Worm (Caenorhabditis elegans) whole organism, L1 larva: ENCODE results near the gene ZC168.2.
"Not testable (repeated sequence)": the region's sequence is repeated elsewhere in the genome, so short reads cannot be mapped to it uniquely, and the experiment has no call there.

Source experiments
- C04F5.9 ChIP-seq: sonication (generic microtip); optimal IDR thresholded peaks from 2 replicates; lab custom pipeline; 2016; ENCODE audit warnings: missing genetic modification characterization, missing compliant biosample characterization
- F16B12.6 ChIP-seq: fragments of 150-350 bp; optimal IDR thresholded peaks from 2 replicates; lab custom pipeline; 2014; ENCODE audit warnings: missing biosample characterization, missing genetic modification characterization
- Y116A8C.19 ChIP-seq: sonication (generic microtip); optimal IDR thresholded peaks from 2 replicates; lab custom pipeline; 2016; ENCODE audit warnings: missing compliant biosample characterization, missing genetic modification characterization, borderline replicate concordance
- alr-1 ChIP-seq: fragments of 200-800 bp; sonication (Bioruptor generic); optimal IDR thresholded peaks from 2 replicates; lab custom pipeline; 2018; ENCODE audit warnings: borderline replicate concordance, mild to moderate bottlenecking, missing genetic modification characterization, missing compliant biosample characterization
- ceh-88 ChIP-seq: fragments of 200-800 bp; sonication (Bioruptor generic); IDR thresholded peaks from 2 replicates; pipeline ENCODE4 v1.3.6; 2022; ENCODE audit warnings: missing genetic modification characterization, missing compliant biosample characterization
- ceh-90 ChIP-seq: sonication (generic microtip); optimal IDR thresholded peaks from 2 replicates; lab custom pipeline; 2016; ENCODE audit warnings: missing genetic modification characterization, missing compliant biosample characterization
- dpl-1 ChIP-seq, 3 experiments: fragments of 150-350 bp in 2 of 3; sonication (generic microtip) in 1 of 3; optimal IDR thresholded peaks; 2 replicates each; lab custom pipeline; 2014 to 2017; ENCODE audit warnings: missing biosample characterization in 3 of 3, missing genetic modification characterization in 3 of 3, missing genetic modification reagents in 3 of 3
- efl-1 ChIP-seq, 4 experiments: fragments of 150-350 bp; optimal IDR thresholded peaks in 3 of 4; peaks in 1 of 4; 1 replicate in 1 of 4; 2 replicates in 3 of 4; lab custom pipeline; 2014; ENCODE audit warnings: missing biosample characterization in 2 of 4, missing genetic modification characterization in 2 of 4, missing genetic modification reagents in 2 of 4
- egl-27 ChIP-seq, 2 experiments: fragments of 150-350 bp in 1 of 2; sonication (generic microtip); optimal IDR thresholded peaks; 3 replicates each; lab custom pipeline; 2017 to 2018; ENCODE audit warnings: missing biosample characterization in 2 of 2, missing genetic modification characterization in 2 of 2, missing genetic modification reagents in 2 of 2
- ets-5 ChIP-seq: fragments of 200-800 bp; sonication (Bioruptor generic); IDR thresholded peaks from 2 replicates; pipeline ENCODE4 v1.3.6; 2022; ENCODE audit warnings: missing genetic modification characterization, missing compliant biosample characterization
- fkh-8 ChIP-seq: sonication (generic microtip); optimal IDR thresholded peaks from 2 replicates; lab custom pipeline; 2016; ENCODE audit warnings: mild to moderate bottlenecking, missing genetic modification characterization, missing compliant biosample characterization
- fos-1 ChIP-seq: fragments of 150-350 bp; optimal IDR thresholded peaks from 2 replicates; lab custom pipeline; 2014; ENCODE audit warnings: missing biosample characterization, missing genetic modification characterization
- lin-13 ChIP-seq: fragments of 150-350 bp; optimal IDR thresholded peaks from 2 replicates; lab custom pipeline; 2014; ENCODE audit warnings: missing biosample characterization, missing genetic modification reagents, missing genetic modification characterization
- lin-14 ChIP-seq: fragments of 200-800 bp; sonication (Bioruptor generic); optimal IDR thresholded peaks from 2 replicates; lab custom pipeline; 2018; ENCODE audit warnings: mild to moderate bottlenecking, missing genetic modification characterization, moderate library complexity, missing compliant biosample characterization
- lin-15B ChIP-seq: fragments of 150-350 bp; sonication (generic microtip); optimal IDR thresholded peaks from 3 replicates; lab custom pipeline; 2014; ENCODE audit warnings: missing biosample characterization, missing genetic modification characterization
- lin-39 ChIP-seq: fragments of 150-350 bp; optimal IDR thresholded peaks from 2 replicates; lab custom pipeline; 2014; ENCODE audit warnings: missing biosample characterization, missing genetic modification reagents, missing genetic modification characterization
- lir-3 ChIP-seq: sonication (generic microtip); optimal IDR thresholded peaks from 2 replicates; lab custom pipeline; 2016; ENCODE audit warnings: mild to moderate bottlenecking, missing genetic modification characterization, moderate library complexity, missing compliant biosample characterization; ENCODE audit not compliant: poor library complexity
- lsy-2 ChIP-seq, 2 experiments: fragments of 150-350 bp; optimal IDR thresholded peaks; 2 replicates each; lab custom pipeline; 2014; ENCODE audit warnings: missing biosample characterization in 2 of 2, missing genetic modification characterization in 2 of 2
- mab-9 ChIP-seq: fragments of 200-800 bp; sonication (Bioruptor generic); IDR thresholded peaks from 2 replicates; pipeline ENCODE4 v1.3.6; 2022; ENCODE audit warnings: missing genetic modification reagents, missing genetic modification characterization, missing compliant biosample characterization
- mdl-1 ChIP-seq, 2 experiments: fragments of 150-350 bp; optimal IDR thresholded peaks; 2 replicates each; lab custom pipeline; 2014 to 2017; ENCODE audit warnings: missing biosample characterization in 2 of 2, missing genetic modification characterization in 2 of 2, inconsistent platforms in 1 of 2
- nhr-28 ChIP-seq: fragments of 150-350 bp; optimal IDR thresholded peaks from 2 replicates; lab custom pipeline; 2014; ENCODE audit warnings: missing biosample characterization, missing genetic modification characterization
- nhr-47 ChIP-seq: sonication (generic microtip); optimal IDR thresholded peaks from 2 replicates; lab custom pipeline; 2016; ENCODE audit warnings: mild to moderate bottlenecking, missing genetic modification characterization, moderate library complexity, missing compliant biosample characterization
- nhr-71 ChIP-seq: sonication (generic microtip); optimal IDR thresholded peaks from 2 replicates; lab custom pipeline; 2016; ENCODE audit warnings: mild to moderate bottlenecking, missing genetic modification characterization, moderate library complexity, missing compliant biosample characterization
- pag-3 ChIP-seq: sonication (generic microtip); optimal IDR thresholded peaks from 2 replicates; lab custom pipeline; 2017; ENCODE audit warnings: missing genetic modification characterization, mild to moderate bottlenecking, missing compliant biosample characterization, antibody characterized with exemption, borderline replicate concordance; ENCODE audit not compliant: insufficient read depth
- pax-3 ChIP-seq: fragments of 200-800 bp; sonication (Bioruptor generic); optimal IDR thresholded peaks from 2 replicates; lab custom pipeline; 2018; ENCODE audit warnings: mild to moderate bottlenecking, missing genetic modification characterization, moderate library complexity, missing compliant biosample characterization
- rnt-1 ChIP-seq: sonication (generic microtip); optimal IDR thresholded peaks from 2 replicates; lab custom pipeline; 2016; ENCODE audit warnings: mild to moderate bottlenecking, missing genetic modification characterization, moderate library complexity, missing compliant biosample characterization
- skn-1 ChIP-seq: fragments of 150-350 bp; optimal IDR thresholded peaks from 2 replicates; lab custom pipeline; 2014; ENCODE audit warnings: missing biosample characterization, missing genetic modification characterization
- sox-4 ChIP-seq: sonication (generic microtip); optimal IDR thresholded peaks from 2 replicates; lab custom pipeline; 2016; ENCODE audit warnings: missing genetic modification characterization, missing compliant biosample characterization
- sup-37 ChIP-seq: fragments of 200-800 bp; sonication (Bioruptor generic); optimal IDR thresholded peaks from 2 replicates; lab custom pipeline; 2018; ENCODE audit warnings: mild to moderate bottlenecking, missing genetic modification characterization, missing compliant biosample characterization
- swsn-7 ChIP-seq: sonication (generic microtip); optimal IDR thresholded peaks from 2 replicates; lab custom pipeline; 2016; ENCODE audit warnings: missing genetic modification characterization, missing compliant biosample characterization
- tbx-2 ChIP-seq: sonication (generic microtip); optimal IDR thresholded peaks from 2 replicates; lab custom pipeline; 2016; ENCODE audit warnings: missing genetic modification characterization, missing compliant biosample characterization
- tlp-1 ChIP-seq: fragments of 150-350 bp; optimal IDR thresholded peaks from 2 replicates; lab custom pipeline; 2014; ENCODE audit warnings: missing biosample characterization, missing genetic modification characterization
- unc-30 ChIP-seq: sonication (generic microtip); optimal IDR thresholded peaks from 2 replicates; lab custom pipeline; 2017; ENCODE audit warnings: missing biosample characterization, missing genetic modification characterization
- unc-98 ChIP-seq: fragments of 200-800 bp; sonication (Bioruptor generic); IDR thresholded peaks from 2 replicates; pipeline ENCODE4 v1.3.6; 2022; ENCODE audit warnings: missing genetic modification characterization, missing compliant biosample characterization
- vab-15 ChIP-seq: sonication (generic microtip); optimal IDR thresholded peaks from 2 replicates; lab custom pipeline; 2017; ENCODE audit warnings: missing genotype, mild to moderate bottlenecking, missing genetic modification characterization, missing compliant biosample characterization

The ZC168.2 gene

DNA sequence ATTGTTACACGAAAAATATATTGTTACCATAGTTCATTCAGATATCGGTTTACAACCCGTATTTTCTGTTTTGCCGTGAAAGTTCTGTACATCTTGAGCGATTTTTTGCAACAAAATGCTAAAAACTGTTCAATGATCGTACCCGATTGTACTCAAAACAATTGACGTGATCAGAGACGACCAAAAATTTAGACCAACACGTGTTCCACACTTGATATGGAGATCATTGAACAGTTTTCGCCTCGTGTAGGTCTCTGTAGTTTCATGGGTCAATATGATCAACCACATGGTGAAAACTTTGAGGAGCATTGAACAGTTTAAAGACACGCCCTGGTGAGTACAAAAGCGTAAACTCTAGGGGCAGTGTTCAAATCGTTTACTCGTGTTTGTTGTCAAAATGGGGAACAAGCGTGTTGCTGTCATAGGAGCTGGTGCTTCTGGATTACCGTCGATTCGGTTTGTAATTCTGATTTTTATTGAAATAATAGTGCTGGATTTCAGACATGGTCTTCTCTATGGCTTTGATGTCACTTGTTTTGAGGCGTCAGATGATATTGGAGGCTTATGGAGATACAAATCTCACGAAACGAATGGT, 45.6 kb upstream of the ZC168.2 start, which contains the start of gene fmo-2 (continued):
- TF ChIP-seq ets-5 (GFP tag; lab: Robert Waterston, UW) = no peak

ce11 chrIV:10685758-10686157, 42.1 kb upstream of the ZC168.2 start, which contains the start of the genes K08C7.6 and R102.1:
Gene K08C7.6, minus strand, starts transcription at chrIV:10685858.
Gene R102.1, plus strand, starts transcription at chrIV:10686048.
- TF ChIP-seq lin-14 (GFP tag; lab: Kevin White, UChicago) = peak; percentile 64
- no peak for TF ChIP-seq egl-27 (tag; optimal IDR thresholded peaks at IDR 0.05; lab: Kevin White, UChicago)
- TF ChIP-seq, all 84 proteins: peak for 1

- TF ChIP-seq swsn-7; Y116A8C.19 (tag; lab: Kevin White, UChicago); nhr-71: not testable (repeated sequence)
Observed at ce11 chrIV:10687307-10687706, 40.5 kb upstream of the ZC168.2 start, which contains the start of gene R102.2. Gene R102.2, plus strand, starts transcription at chrIV:10687607.

DNA sequence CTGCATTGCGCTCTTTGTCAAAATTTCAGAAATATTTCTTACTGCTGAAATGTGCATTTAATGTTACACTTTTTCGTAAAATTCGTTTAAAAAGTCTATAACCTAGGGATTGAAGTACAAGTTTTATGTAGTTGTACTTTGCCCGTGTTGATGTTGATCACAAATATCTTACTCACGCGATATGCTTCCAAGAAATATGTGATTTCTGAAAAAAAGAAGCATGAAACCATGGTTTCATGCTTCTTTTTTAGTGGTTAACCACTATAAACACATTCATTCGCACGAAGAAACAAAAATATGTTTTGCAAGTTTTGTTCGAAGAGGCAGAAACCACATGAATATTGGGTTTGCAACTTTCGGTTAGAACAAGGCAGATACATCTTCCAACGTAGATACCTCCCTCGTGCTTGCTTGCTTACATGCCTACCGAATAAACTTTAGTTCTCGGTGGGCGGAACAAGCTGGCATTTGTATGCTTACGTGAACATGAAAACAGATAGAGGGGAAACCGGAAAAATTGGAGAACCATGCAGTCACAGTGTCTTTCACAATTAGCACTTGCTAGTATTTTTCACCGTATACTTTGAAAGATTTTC, 38.8 kb upstream of the ZC168.2 start, which contains the start of gene R102.3:
Gene R102.3, plus strand, starts transcription at position 546 of the 596 bp plus-strand sequence.
- TF ChIP-seq nhr-71 (peak; percentile 59), lin-13 (GFP tag; lab: Kevin White, UChicago) (no peak), nhr-47 (tag; lab: Kevin White, UChicago) (peak; percentile 41), C04F5.9 (no peak), lsy-2 (tag; optimal IDR thresholded peaks at IDR 0.05; lab: Kevin White, UChicago) (no peak), sox-4 (tag; lab: Kevin White, UChicago) (peak; percentile 22), fos-1 (tag; lab: Kevin White, UChicago) (no peak), ceh-88 (GFP tag; lab: Robert Waterston, UW) (no peak), ceh-90 (tag; lab: Kevin White, UChicago) (no peak), dpl-1 (GFP tag; optimal IDR thresholded peaks at IDR 0.05; lab: Kevin White, UChicago) (no peak), sup-37 (GFP tag; lab: Kevin White, UChicago) (no peak), tbx-2 (tag; lab: Kevin White, UChicago) (no peak), fkh-8 (tag; lab: Kevin White, UChicago) (peak; percentile 73), pag-3 (tag; lab: Kevin White, UChicago) (no peak)

DNA sequence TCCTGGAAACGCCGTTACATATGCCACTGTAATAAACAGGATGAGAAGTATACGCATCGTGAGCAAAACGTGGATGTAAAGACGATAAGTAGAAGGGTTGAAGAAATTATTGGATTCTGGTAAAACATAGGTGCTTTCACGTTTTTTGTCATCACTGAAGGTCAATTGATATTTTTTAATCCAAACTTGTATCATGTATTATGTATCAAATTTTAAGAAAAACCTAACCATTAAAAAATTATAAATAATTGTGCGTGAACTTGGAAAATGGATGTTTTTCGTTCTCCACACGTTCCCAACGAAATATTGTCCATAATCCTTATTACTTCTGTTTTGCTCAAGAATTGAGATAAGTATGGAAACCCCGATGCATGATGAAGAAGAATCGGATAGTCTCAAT, 37.7 kb upstream of the ZC168.2 start, which contains the start of gene R102.8:
Gene R102.8, minus strand, starts transcription at position 101 of the 400 bp plus-strand sequence.
- TF ChIP-seq nhr-28 (tag; lab: Kevin White, UChicago) = no peak
- TF ChIP-seq tlp-1 (tag; lab: Kevin White, UChicago) = no peak
- no peak for TF ChIP-seq efl-1 (optimal IDR thresholded peaks at IDR 0.05; lab: Kevin White, UChicago)
- no peak for TF ChIP-seq efl-1 (GFP tag; optimal IDR thresholded peaks at IDR 0.05 in 1 of 2; lab: Kevin White, UChicago)
- no peak for TF ChIP-seq unc-98 (GFP tag; lab: Robert Waterston, UW)
- TF ChIP-seq F16B12.6 (tag; lab: Kevin White, UChicago) = no peak
- no peak for TF ChIP-seq lir-3 (tag; lab: Kevin White, UChicago)
- TF ChIP-seq fos-1 (tag; lab: Kevin White, UChicago) = no peak
- TF ChIP-seq pax-3 (tag; lab: Kevin White, UChicago) = no peak
- no peak for TF ChIP-seq alr-1 (tag; lab: Kevin White, UChicago)
- no peak for TF ChIP-seq unc-30 (tag; lab: Kevin White, UChicago)
- TF ChIP-seq lin-15B (tag; lab: Kevin White, UChicago) = no peak
- no peak for TF ChIP-seq skn-1 (tag; lab: Kevin White, UChicago)
- TF ChIP-seq vab-15 (tag; lab: Kevin White, UChicago) = no peak
- TF ChIP-seq lin-39 (tag; lab: Kevin White, UChicago) = no peak
- TF ChIP-seq C04F5.9 = no peak
- no peak for TF ChIP-seq mdl-1 (tag; optimal IDR thresholded peaks at IDR 0.05; lab: Kevin White, UChicago)
- no peak for TF ChIP-seq mab-9
- TF ChIP-seq rnt-1 (tag; lab: Kevin White, UChicago) = no peak
